Fruit fly (Drosophila melanogaster) whole organism, embryonic: ENCODE measurements around the gene Dsp1.

ENCODE experiments used
- CG10366 ChIP-seq: fragments of 200-800 bp; sonication (Bioruptor generic); IDR thresholded peaks from 2 replicates; pipeline ENCODE4 v1.3.6; 2022; ENCODE audit warnings: missing biosample characterization, missing genetic modification characterization
- CG12769 ChIP-seq: fragments of 200-800 bp; sonication (Bioruptor generic); optimal IDR thresholded peaks from 2 replicates; lab custom pipeline; 2019; ENCODE audit warnings: missing biosample characterization, mild to moderate bottlenecking, missing genetic modification characterization, moderate library complexity
- CG13287 ChIP-seq: fragments of 200-800 bp; sonication (Bioruptor generic); IDR thresholded peaks from 2 replicates; pipeline ENCODE4 v1.3.6; 2022; ENCODE audit warnings: missing biosample characterization, missing genetic modification characterization; ENCODE audit not compliant: partially characterized antibody
- CG13894 ChIP-seq: fragments of 200-800 bp; sonication (Bioruptor generic); optimal IDR thresholded peaks from 3 replicates; lab custom pipeline; 2018; ENCODE audit warnings: missing biosample characterization, mild to moderate bottlenecking, missing genetic modification characterization, moderate library complexity
- CG14441 ChIP-seq: fragments of 200-800 bp; sonication (Bioruptor generic); IDR thresholded peaks from 2 replicates; pipeline ENCODE4 v1.3.6; 2022; ENCODE audit warnings: missing biosample characterization, missing genetic modification characterization
- CG1602 ChIP-seq: fragments of 200-800 bp; sonication (Bioruptor generic); optimal IDR thresholded peaks from 3 replicates; lab custom pipeline; 2016; ENCODE audit warnings: missing biosample characterization, missing genetic modification characterization
- CG18764 ChIP-seq: fragments of 200-800 bp; sonication (Bioruptor generic); optimal IDR thresholded peaks from 3 replicates; lab custom pipeline; 2016; ENCODE audit warnings: missing biosample characterization, missing genetic modification characterization
- CG2120 ChIP-seq: fragments of 200-800 bp; sonication (Bioruptor generic); optimal IDR thresholded peaks from 3 replicates; lab custom pipeline; 2016; ENCODE audit warnings: missing biosample characterization, missing genetic modification characterization
- CG30403 ChIP-seq: fragments of 200-800 bp; sonication (Bioruptor generic); optimal IDR thresholded peaks from 3 replicates; lab custom pipeline; 2016; ENCODE audit warnings: missing biosample characterization, missing genetic modification characterization
- CG34224 ChIP-seq: fragments of 200-800 bp; sonication (Bioruptor generic); IDR thresholded peaks from 3 replicates; pipeline ENCODE4 v1.3.6; 2022; ENCODE audit warnings: missing biosample characterization, missing genetic modification characterization; ENCODE audit not compliant: partially characterized antibody
- CG34376 ChIP-seq: fragments of 200-800 bp; sonication (Bioruptor generic); optimal IDR thresholded peaks from 2 replicates; lab custom pipeline; 2018; ENCODE audit warnings: missing biosample characterization, mild to moderate bottlenecking, missing genetic modification characterization
- CG7271 ChIP-seq: fragments of 200-800 bp; sonication (Bioruptor generic); optimal IDR thresholded peaks from 2 replicates; lab custom pipeline; 2018; ENCODE audit warnings: missing biosample characterization, mild to moderate bottlenecking, missing genetic modification characterization, moderate library complexity
- CG8765 ChIP-seq: fragments of 200-800 bp; sonication (Bioruptor generic); IDR thresholded peaks from 2 replicates; pipeline ENCODE4 v1.3.6; 2022; ENCODE audit warnings: missing biosample characterization, missing genetic modification characterization
- CoRest ChIP-seq: fragments of 200-800 bp; sonication (Bioruptor generic); optimal IDR thresholded peaks from 3 replicates; lab custom pipeline; 2018; ENCODE audit warnings: missing biosample characterization, mild to moderate bottlenecking, missing genetic modification characterization, moderate library complexity
- E2f2 ChIP-seq: fragments of 200-800 bp; sonication (Bioruptor generic); IDR thresholded peaks from 2 replicates; pipeline ENCODE4 v1.3.6; 2022; ENCODE audit warnings: missing biosample characterization, missing genetic modification characterization
- Ets97D ChIP-seq: fragments of 200-800 bp; sonication (Bioruptor generic); optimal IDR thresholded peaks from 3 replicates; lab custom pipeline; 2016; ENCODE audit warnings: missing biosample characterization, missing genetic modification characterization
- Gsc ChIP-seq: fragments of 200-800 bp; sonication (Bioruptor generic); IDR thresholded peaks from 2 replicates; pipeline ENCODE4 v1.3.6; 2022; ENCODE audit warnings: missing biosample characterization, missing genetic modification characterization
- Hey ChIP-seq: fragments of 200-800 bp; sonication (Bioruptor generic); optimal IDR thresholded peaks from 3 replicates; lab custom pipeline; 2018; ENCODE audit warnings: missing biosample characterization, mild to moderate bottlenecking, missing genetic modification characterization
- Hmr ChIP-seq: fragments of 200-800 bp; sonication (Bioruptor generic); optimal IDR thresholded peaks from 3 replicates; lab custom pipeline; 2017; ENCODE audit warnings: mild to moderate bottlenecking, missing biosample characterization, missing genetic modification reagents, missing genetic modification characterization
- Hr51 ChIP-seq, 2 experiments: fragments of 200-800 bp; sonication (Bioruptor generic); optimal IDR thresholded peaks; 2 replicates in 1 of 2; 3 replicates in 1 of 2; lab custom pipeline; 2016 to 2018; ENCODE audit warnings: missing biosample characterization in 2 of 2, missing genetic modification characterization in 2 of 2, mild to moderate bottlenecking in 1 of 2, moderate library complexity in 1 of 2
- Med ChIP-seq: fragments of 200-800 bp; sonication (Bioruptor generic); peaks from one replicate; lab custom pipeline; 2016; ENCODE audit warnings: missing biosample characterization, missing genetic modification characterization, mild to moderate bottlenecking, inconsistent platforms, moderate library complexity
- Nf-YA ChIP-seq: fragments of 200-800 bp; sonication (Bioruptor generic); IDR thresholded peaks from 2 replicates; pipeline ENCODE4 v1.3.6; 2022; ENCODE audit warnings: missing biosample characterization, missing genetic modification characterization
- NfI ChIP-seq: fragments of 200-800 bp; sonication (Bioruptor generic); optimal IDR thresholded peaks from 3 replicates; lab custom pipeline; 2018; ENCODE audit warnings: missing biosample characterization, mild to moderate bottlenecking, missing genetic modification characterization, moderate library complexity
- PHDP ChIP-seq: fragments of 200-800 bp; sonication (Bioruptor generic); optimal IDR thresholded peaks from 3 replicates; lab custom pipeline; 2018; ENCODE audit warnings: missing biosample characterization, mild to moderate bottlenecking, missing genetic modification characterization, moderate library complexity
- Side ChIP-seq: fragments of 200-800 bp; sonication (Bioruptor generic); optimal IDR thresholded peaks from 2 replicates; lab custom pipeline; 2016; ENCODE audit warnings: missing biosample characterization, missing genetic modification characterization
- Stat92E ChIP-seq, 3 experiments: fragments of >200 bp in 2 of 3; fragments of 200-800 bp in 1 of 3; sonication (Bioruptor generic) in 1 of 3; optimal IDR thresholded peaks; 2 replicates each; lab custom pipeline; 2017 to 2019; ENCODE audit warnings: missing biosample characterization in 3 of 3, missing genetic modification characterization in 3 of 3, mild to moderate bottlenecking in 1 of 3, moderate library complexity in 1 of 3
- Xrp1 ChIP-seq: fragments of 200-800 bp; sonication (Bioruptor generic); IDR thresholded peaks from 2 replicates; pipeline ENCODE4 v1.3.6; 2022; ENCODE audit warnings: missing biosample characterization, missing genetic modification characterization
- ap ChIP-seq: fragments of 200-800 bp; sonication (Bioruptor generic); IDR thresholded peaks from 2 replicates; pipeline ENCODE4 v1.3.6; 2022; ENCODE audit warnings: missing biosample characterization, missing genetic modification characterization
- bsh ChIP-seq, 2 experiments: fragments of 200-800 bp; sonication (Bioruptor generic); optimal IDR thresholded peaks; 2 replicates each; lab custom pipeline; 2017 to 2018; ENCODE audit warnings: mild to moderate bottlenecking in 2 of 2, missing biosample characterization in 2 of 2, missing genetic modification characterization in 2 of 2, moderate library complexity in 1 of 2
- chif ChIP-seq, 2 experiments: fragments of 200-800 bp; sonication (Bioruptor generic); optimal IDR thresholded peaks; 3 replicates each; lab custom pipeline; 2016; ENCODE audit warnings: missing biosample characterization in 2 of 2, missing genetic modification characterization in 2 of 2
- croc ChIP-seq: fragments of 200-800 bp; sonication (Bioruptor generic); conservative IDR thresholded peaks from 3 replicates; pipeline ENCODE4 v1.3.6; 2022; ENCODE audit warnings: missing biosample characterization, missing genetic modification characterization
- dm ChIP-seq: fragments of 200-800 bp; sonication (Bioruptor generic); optimal IDR thresholded peaks from 3 replicates; lab custom pipeline; 2016; ENCODE audit warnings: missing biosample characterization, missing genetic modification characterization
- gem ChIP-seq: fragments of 200-800 bp; sonication (Bioruptor generic); optimal IDR thresholded peaks from 2 replicates; lab custom pipeline; 2019; ENCODE audit warnings: missing biosample characterization, mild to moderate bottlenecking, missing genetic modification characterization, moderate library complexity
- grau ChIP-seq: fragments of 200-800 bp; optimal IDR thresholded peaks from 3 replicates; lab custom pipeline; 2019; ENCODE audit warnings: missing biosample characterization, mild to moderate bottlenecking, missing genetic modification characterization, moderate library complexity
- hb ChIP-seq: fragments of 200-800 bp; sonication (Bioruptor generic); IDR thresholded peaks from 3 replicates; pipeline ENCODE4 v1.3.6; 2022; ENCODE audit warnings: missing biosample characterization, missing genetic modification characterization; ENCODE audit not compliant: partially characterized antibody
- inv ChIP-seq: fragments of 200-800 bp; sonication (Bioruptor generic); IDR thresholded peaks from 2 replicates; pipeline ENCODE4 v1.3.6; 2022; ENCODE audit warnings: missing biosample characterization, missing genetic modification characterization; ENCODE audit not compliant: partially characterized antibody
- ken ChIP-seq: fragments of 200-800 bp; sonication (Bioruptor generic); IDR thresholded peaks from 3 replicates; pipeline ENCODE4 v1.3.6; 2022; ENCODE audit warnings: missing biosample characterization, missing genetic modification characterization
- kni ChIP-seq: fragments of 200-800 bp; sonication (Bioruptor generic); optimal IDR thresholded peaks from 3 replicates; lab custom pipeline; 2017; ENCODE audit warnings: mild to moderate bottlenecking, missing biosample characterization, missing genetic modification reagents, missing genetic modification characterization
- lbe ChIP-seq: fragments of 200-800 bp; sonication (Bioruptor generic); optimal IDR thresholded peaks from 2 replicates; lab custom pipeline; 2016; ENCODE audit warnings: missing biosample characterization, mild to moderate bottlenecking, missing genetic modification characterization
- lilli ChIP-seq: fragments of 200-800 bp; sonication (Bioruptor generic); optimal IDR thresholded peaks from 3 replicates; lab custom pipeline; 2016; ENCODE audit warnings: missing biosample characterization, missing genetic modification characterization
- lola ChIP-seq, 3 experiments: fragments of >200 bp in 2 of 3; fragments of 200-800 bp in 1 of 3; sonication (Bioruptor generic) in 1 of 3; optimal IDR thresholded peaks; 2 replicates each; lab custom pipeline; 2017 to 2019; ENCODE audit warnings: missing biosample characterization in 3 of 3, missing genetic modification characterization in 3 of 3, mild to moderate bottlenecking in 1 of 3, moderate library complexity in 1 of 3
- nerfin-1 ChIP-seq: fragments of 200-800 bp; sonication (Bioruptor generic); optimal IDR thresholded peaks from 3 replicates; lab custom pipeline; 2019; ENCODE audit warnings: missing biosample characterization, mild to moderate bottlenecking, missing genetic modification characterization, moderate library complexity
- ranshi ChIP-seq: fragments of 200-800 bp; sonication (Bioruptor generic); IDR thresholded peaks from 2 replicates; pipeline ENCODE4 v1.3.6; 2022; ENCODE audit warnings: missing biosample characterization, missing genetic modification characterization
- sr ChIP-seq: fragments of 200-800 bp; sonication (Bioruptor generic); IDR thresholded peaks from 3 replicates; pipeline ENCODE4 v1.3.6; 2022; ENCODE audit warnings: missing biosample characterization, missing genetic modification characterization
- tup ChIP-seq: fragments of 200-800 bp; sonication (Bioruptor generic); optimal IDR thresholded peaks from 2 replicates; lab custom pipeline; 2016; ENCODE audit warnings: missing biosample characterization, mild to moderate bottlenecking, missing genetic modification characterization, moderate library complexity
- unc-4 ChIP-seq: fragments of 200-800 bp; sonication (Bioruptor generic); IDR thresholded peaks from 2 replicates; pipeline ENCODE4 v1.3.6; 2022; ENCODE audit warnings: missing biosample characterization, missing genetic modification characterization; ENCODE audit not compliant: partially characterized antibody
- zfh2 ChIP-seq: fragments of 200-800 bp; sonication (Bioruptor generic); optimal IDR thresholded peaks from 2 replicates; lab custom pipeline; 2016; ENCODE audit warnings: missing biosample characterization, missing genetic modification characterization

The Dsp1 gene

DNA sequence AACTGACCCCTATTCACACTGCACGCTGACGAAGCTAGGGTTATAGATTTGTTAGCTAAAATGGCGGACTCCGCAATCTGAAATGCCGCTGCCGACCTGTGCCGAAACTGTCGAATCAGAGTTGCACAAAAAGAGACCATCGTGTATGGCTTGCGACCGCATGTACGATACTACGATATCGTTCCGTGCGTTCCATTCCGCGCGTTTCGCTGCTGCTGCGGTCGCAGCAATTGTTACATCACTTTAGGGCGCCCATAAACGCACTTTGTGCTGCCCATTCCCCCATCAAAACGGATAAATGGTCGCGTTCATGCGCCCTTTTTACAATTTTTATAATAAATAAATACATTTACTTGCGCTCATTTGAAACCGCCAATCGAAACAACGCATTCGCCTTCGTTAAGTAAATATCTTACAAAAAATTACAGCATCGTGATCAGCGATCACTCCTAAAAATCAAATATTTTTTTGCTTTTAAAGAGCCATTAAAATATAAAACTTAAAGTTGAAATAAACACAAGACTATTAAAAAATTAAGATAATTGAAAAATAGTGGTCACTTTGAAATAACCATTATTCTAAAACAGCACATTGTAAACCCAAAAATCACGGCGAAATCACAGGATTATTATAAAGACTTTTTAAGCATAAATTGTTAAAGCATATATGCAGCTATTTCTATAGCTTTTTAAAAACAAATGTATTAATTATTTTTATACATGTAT lies 13.1 kb upstream of the Dsp1 start, which contains the start of gene Cyp1 (continued):
- peak; percentile 63 for TF ChIP-seq CG14441
- peak; percentile 38 for TF ChIP-seq CG13894 (tag; lab: Kevin White, UChicago)
- TF ChIP-seq CG8765 (GFP tag; lab: Robert Waterston, UW): peak; percentile 28; the same call in 1 of the 2 replicates
- TF ChIP-seq dm (GFP tag; lab: Kevin White, UChicago): peak; percentile 81
- TF ChIP-seq CG1602: peak; percentile 1
- TF ChIP-seq E2f2 (GFP tag; lab: Robert Waterston, UW): peak; percentile 64
- peak; percentile 47; the same call in 1 of the 3 replicates for TF ChIP-seq ken (GFP tag; lab: Robert Waterston, UW)
- TF ChIP-seq Side (GFP tag; lab: Kevin White, UChicago): peak; percentile 12
- peak; percentile 19 for TF ChIP-seq CG7271 (tag; lab: Kevin White, UChicago)
- TF ChIP-seq kni (GFP tag; lab: Kevin White, UChicago): no peak
- peak; percentile 32; the same call in 1 of the 2 replicates for TF ChIP-seq ap (GFP tag; lab: Robert Waterston, UW)
- no peak for TF ChIP-seq chif (GFP tag; optimal IDR thresholded peaks at IDR 0.05; lab: Kevin White, UChicago)
- TF ChIP-seq Hey: no peak
- TF ChIP-seq lilli (GFP tag; lab: Kevin White, UChicago): peak; percentile 49
- TF ChIP-seq inv (GFP tag; lab: Robert Waterston, UW): peak; percentile 71; the same call in 1 of the 2 replicates
- TF ChIP-seq CoRest (tag; lab: Kevin White, UChicago): peak; percentile 32
- no peak for TF ChIP-seq gem (tag; lab: Kevin White, UChicago)
- TF ChIP-seq Gsc (GFP tag; lab: Robert Waterston, UW): no peak
- peak; percentile 15 for TF ChIP-seq CG30403
- peak; percentile 42 for TF ChIP-seq zfh2
- TF ChIP-seq NfI (GFP tag; lab: Kevin White, UChicago): peak; percentile 34
- TF ChIP-seq CG18764 (GFP tag; lab: Kevin White, UChicago): peak; percentile 72
- TF ChIP-seq lola (GFP tag; optimal IDR thresholded peaks at IDR 0.05; lab: Kevin White, UChicago): no peak
- TF ChIP-seq croc: no peak
- peak; percentile 56 for TF ChIP-seq Hmr (GFP tag; lab: Kevin White, UChicago)
- peak in 1 of 2 experiments; percentile 10 for TF ChIP-seq bsh (GFP tag; optimal IDR thresholded peaks at IDR 0.05; lab: Kevin White, UChicago)
- peak; percentile 63 for TF ChIP-seq ranshi (GFP tag; lab: Robert Waterston, UW)
- TF ChIP-seq CG2120: peak; percentile 54
- TF ChIP-seq Hr51 (GFP tag; optimal IDR thresholded peaks at IDR 0.05; lab: Kevin White, UChicago): peak in 1 of 2 experiments; percentile 5
- TF ChIP-seq grau (tag; lab: Kevin White, UChicago): peak; percentile 27
- TF ChIP-seq CG13287 (GFP tag; lab: Robert Waterston, UW): peak; percentile 77
- peak; percentile 37 for TF ChIP-seq CG10366 (GFP tag; lab: Robert Waterston, UW)
- peak; percentile 14 for TF ChIP-seq CG12769 (tag; lab: Kevin White, UChicago)
- no peak for TF ChIP-seq Stat92E (GFP tag; optimal IDR thresholded peaks at IDR 0.05; lab: Kevin White, UChicago)
- peak; percentile 44; the same call in 1 of the 2 replicates for TF ChIP-seq Xrp1 (GFP tag; lab: Robert Waterston, UW)
- TF ChIP-seq hb: peak; percentile 69; the same call in 1 of the 3 replicates
- no peak for TF ChIP-seq lbe (GFP tag; lab: Kevin White, UChicago)
- TF ChIP-seq Nf-YA: no peak; the same call in 1 of the 2 replicates
- TF ChIP-seq Ets97D (GFP tag; lab: Kevin White, UChicago): peak; percentile 86
- TF ChIP-seq nerfin-1 (tag; lab: Kevin White, UChicago): no peak
- TF ChIP-seq Med (GFP tag; lab: Kevin White, UChicago): peak; percentile 88
- peak; percentile 74 for TF ChIP-seq CG34224 (GFP tag; lab: Robert Waterston, UW)
- TF ChIP-seq tup: peak; percentile 19
- TF ChIP-seq CG34376 (GFP tag; lab: Kevin White, UChicago): no peak
- TF ChIP-seq unc-4: peak; percentile 68
- 0 out of 3 replicates have a peak, but pooled peaks have one; percentile 35 for TF ChIP-seq sr (GFP tag; lab: Robert Waterston, UW)
- peak; percentile 4 for TF ChIP-seq PHDP (tag; lab: Kevin White, UChicago)
